Fruit fly (Drosophila melanogaster) whole organism, embryonic: ENCODE data around the gene CG7557.

Experiments used
- Abd-B ChIP-seq: fragments of 200-800 bp; sonication (Bioruptor generic); optimal IDR thresholded peaks from 2 replicates; lab custom pipeline; 2018; ENCODE audit warnings: missing biosample characterization, mild to moderate bottlenecking, missing genetic modification characterization, moderate library complexity
- Atf6 ChIP-seq: fragments of 200-800 bp; sonication (Bioruptor generic); IDR thresholded peaks from 2 replicates; pipeline ENCODE4 v1.3.6; 2022; ENCODE audit warnings: missing biosample characterization, missing genetic modification characterization
- Bgb ChIP-seq: fragments of 200-800 bp; sonication (Bioruptor generic); IDR thresholded peaks from 2 replicates; pipeline ENCODE4 v1.3.6; 2022; ENCODE audit warnings: missing biosample characterization, missing genetic modification characterization; ENCODE audit not compliant: partially characterized antibody
- CG10209 ChIP-seq: fragments of 200-800 bp; sonication (Bioruptor generic); optimal IDR thresholded peaks from 3 replicates; lab custom pipeline; 2017; ENCODE audit warnings: missing biosample characterization, mild to moderate bottlenecking, missing genetic modification characterization, missing genetic modification reagents
- CG1024 ChIP-seq: fragments of 200-800 bp; sonication (Bioruptor generic); IDR thresholded peaks from 2 replicates; pipeline ENCODE4 v1.3.6; 2022; ENCODE audit warnings: missing biosample characterization, missing genetic modification characterization
- CG12942 ChIP-seq: fragments of 200-800 bp; sonication (Bioruptor generic); optimal IDR thresholded peaks from 3 replicates; lab custom pipeline; 2016; ENCODE audit warnings: missing biosample characterization, missing genetic modification characterization
- CG15073 ChIP-seq: fragments of 200-800 bp; sonication (Bioruptor generic); optimal IDR thresholded peaks from 2 replicates; lab custom pipeline; 2016; ENCODE audit warnings: missing biosample characterization, missing genetic modification characterization
- CG15269 ChIP-seq: fragments of 200-800 bp; sonication (Bioruptor generic); optimal IDR thresholded peaks from 2 replicates; lab custom pipeline; 2018; ENCODE audit warnings: missing biosample characterization, mild to moderate bottlenecking, missing genetic modification characterization, moderate library complexity
- CG15479 ChIP-seq: fragments of 200-800 bp; sonication (Bioruptor generic); optimal IDR thresholded peaks from 3 replicates; lab custom pipeline; 2019; ENCODE audit warnings: missing biosample characterization, mild to moderate bottlenecking, missing genetic modification characterization, moderate library complexity
- CG1647 ChIP-seq: fragments of 200-800 bp; sonication (Bioruptor generic); optimal IDR thresholded peaks from 3 replicates; lab custom pipeline; 2016; ENCODE audit warnings: missing biosample characterization, missing genetic modification characterization
- CG17328 ChIP-seq: fragments of 200-800 bp; sonication (Bioruptor generic); IDR thresholded peaks from 2 replicates; pipeline ENCODE4 v1.3.6; 2022; ENCODE audit warnings: missing biosample characterization, missing genetic modification characterization
- CG17612 ChIP-seq: fragments of 200-800 bp; sonication (Bioruptor generic); IDR thresholded peaks from 2 replicates; pipeline ENCODE4 v1.3.6; 2022; ENCODE audit warnings: missing biosample characterization, missing genetic modification characterization
- CG18476 ChIP-seq: fragments of 200-800 bp; sonication (Bioruptor generic); optimal IDR thresholded peaks from 2 replicates; lab custom pipeline; 2016; ENCODE audit warnings: missing biosample characterization, mild to moderate bottlenecking, missing genetic modification characterization
- CG2889 ChIP-seq: fragments of 200-800 bp; sonication (Bioruptor generic); IDR thresholded peaks from 3 replicates; pipeline ENCODE4 v1.3.6; 2022; ENCODE audit warnings: missing biosample characterization, missing genetic modification characterization
- CG30431 ChIP-seq: fragments of 200-800 bp; sonication (Bioruptor generic); optimal IDR thresholded peaks from 2 replicates; lab custom pipeline; 2017; ENCODE audit warnings: missing biosample characterization, missing genetic modification characterization
- CG31441 ChIP-seq: fragments of 200-800 bp; sonication (Bioruptor generic); IDR thresholded peaks from 2 replicates; pipeline ENCODE4 v1.3.6; 2022; ENCODE audit warnings: missing biosample characterization, missing genetic modification characterization
- CG34422 ChIP-seq: fragments of 200-800 bp; sonication (Bioruptor generic); IDR thresholded peaks from 3 replicates; pipeline ENCODE4 v1.3.6; 2022; ENCODE audit warnings: missing biosample characterization, missing genetic modification characterization
- CG3995 ChIP-seq: fragments of 200-800 bp; sonication (Bioruptor generic); optimal IDR thresholded peaks from 3 replicates; lab custom pipeline; 2016; ENCODE audit warnings: missing biosample characterization, missing genetic modification characterization
- CG4360 ChIP-seq: fragments of 200-800 bp; sonication (Bioruptor generic); IDR thresholded peaks from 2 replicates; pipeline ENCODE4 v1.3.6; 2022; ENCODE audit warnings: missing biosample characterization, missing genetic modification characterization
- CG43689 ChIP-seq: fragments of 200-800 bp; sonication (Bioruptor generic); IDR thresholded peaks from 2 replicates; pipeline ENCODE4 v1.3.6; 2022; ENCODE audit warnings: missing biosample characterization, missing genetic modification characterization
- CG6854 ChIP-seq: fragments of 200-800 bp; sonication (Bioruptor generic); optimal IDR thresholded peaks from 3 replicates; lab custom pipeline; 2017; ENCODE audit warnings: missing biosample characterization, mild to moderate bottlenecking, missing genetic modification characterization
- CG7271 ChIP-seq: fragments of 200-800 bp; sonication (Bioruptor generic); optimal IDR thresholded peaks from 2 replicates; lab custom pipeline; 2018; ENCODE audit warnings: missing biosample characterization, mild to moderate bottlenecking, missing genetic modification characterization, moderate library complexity
- CG9609 ChIP-seq: fragments of 200-800 bp; sonication (Bioruptor generic); optimal IDR thresholded peaks from 3 replicates; lab custom pipeline; 2016; ENCODE audit warnings: missing biosample characterization, missing genetic modification characterization
- CG9727 ChIP-seq: fragments of 200-800 bp; sonication (Bioruptor generic); optimal IDR thresholded peaks from 3 replicates; lab custom pipeline; 2017; ENCODE audit warnings: missing biosample characterization, mild to moderate bottlenecking, missing genetic modification characterization
- Deaf1 ChIP-seq: fragments of 200-800 bp; optimal IDR thresholded peaks from 3 replicates; lab custom pipeline; 2019; ENCODE audit warnings: missing biosample characterization, mild to moderate bottlenecking, missing genetic modification characterization, moderate library complexity
- Ets65A ChIP-seq: fragments of 200-800 bp; sonication (Bioruptor generic); peaks from one replicate; lab custom pipeline; 2016; ENCODE audit warnings: missing biosample characterization, missing genetic modification characterization
- Fer2 ChIP-seq: fragments of 200-800 bp; sonication (Bioruptor generic); optimal IDR thresholded peaks from 2 replicates; lab custom pipeline; 2018; ENCODE audit warnings: missing biosample characterization, mild to moderate bottlenecking, missing genetic modification characterization, moderate library complexity
- HmgZ ChIP-seq: fragments of 200-800 bp; sonication (Bioruptor generic); optimal IDR thresholded peaks from 2 replicates; lab custom pipeline; 2018; ENCODE audit warnings: missing biosample characterization, mild to moderate bottlenecking, missing genetic modification characterization
- Hr78 ChIP-seq, 2 experiments: fragments of 200-800 bp in 1 of 2; fragments of >200 bp in 1 of 2; sonication (Bioruptor generic) in 1 of 2; optimal IDR thresholded peaks; 2 replicates each; lab custom pipeline; 2017 to 2019; ENCODE audit warnings: missing biosample characterization in 2 of 2, missing genetic modification characterization in 2 of 2, mild to moderate bottlenecking in 1 of 2, moderate library complexity in 1 of 2
- Jarid2 ChIP-seq: fragments of 200-800 bp; sonication (Bioruptor generic); optimal IDR thresholded peaks from 3 replicates; lab custom pipeline; 2017; ENCODE audit warnings: mild to moderate bottlenecking, missing biosample characterization, missing genetic modification reagents, missing genetic modification characterization
- Nf-YA ChIP-seq: fragments of 200-800 bp; sonication (Bioruptor generic); IDR thresholded peaks from 2 replicates; pipeline ENCODE4 v1.3.6; 2022; ENCODE audit warnings: missing biosample characterization, missing genetic modification characterization
- Rfx ChIP-seq: fragments of 200-800 bp; sonication (Bioruptor generic); IDR thresholded peaks from 2 replicates; pipeline ENCODE4 v1.3.6; 2022; ENCODE audit warnings: missing biosample characterization, missing genetic modification characterization
- Scr ChIP-seq: fragments of 200-800 bp; sonication (Bioruptor generic); IDR thresholded peaks from 2 replicates; pipeline ENCODE4 v1.3.6; 2022; ENCODE audit warnings: missing biosample characterization, missing genetic modification characterization; ENCODE audit not compliant: partially characterized antibody
- Six4 ChIP-seq: fragments of 200-800 bp; sonication (Bioruptor generic); optimal IDR thresholded peaks from 2 replicates; lab custom pipeline; 2016; ENCODE audit warnings: missing biosample characterization, missing genetic modification characterization
- TFAM ChIP-seq: fragments of 200-800 bp; sonication (Bioruptor generic); optimal IDR thresholded peaks from 2 replicates; lab custom pipeline; 2017; ENCODE audit warnings: missing biosample characterization, missing genetic modification characterization, inconsistent platforms
- ac ChIP-seq: fragments of 200-800 bp; sonication (Bioruptor generic); optimal IDR thresholded peaks from 3 replicates; lab custom pipeline; 2017; ENCODE audit warnings: missing biosample characterization, mild to moderate bottlenecking, missing genetic modification characterization
- cas ChIP-seq: fragments of 200-800 bp; sonication (Bioruptor generic); IDR thresholded peaks from 2 replicates; pipeline ENCODE4 v1.3.6; 2022; ENCODE audit warnings: missing biosample characterization, missing genetic modification characterization
- crp ChIP-seq, 2 experiments: fragments of 200-800 bp; sonication (Bioruptor generic); optimal IDR thresholded peaks; 2 replicates in 1 of 2; 3 replicates in 1 of 2; lab custom pipeline; 2017; ENCODE audit warnings: missing biosample characterization in 2 of 2, missing genetic modification characterization in 2 of 2, mild to moderate bottlenecking in 1 of 2, moderate library complexity in 1 of 2
- eve ChIP-seq, 2 experiments: fragments of >200 bp; optimal IDR thresholded peaks; 2 replicates each; lab custom pipeline; 2017; ENCODE audit warnings: missing biosample characterization in 2 of 2, missing genetic modification characterization in 2 of 2
- gsb-n ChIP-seq: fragments of 200-800 bp; sonication (Bioruptor generic); optimal IDR thresholded peaks from 3 replicates; lab custom pipeline; 2018; ENCODE audit warnings: missing biosample characterization, mild to moderate bottlenecking, missing genetic modification characterization
- hbn ChIP-seq: fragments of 200-800 bp; sonication (Bioruptor generic); IDR thresholded peaks from 2 replicates; pipeline ENCODE4 v1.3.6; 2022; ENCODE audit warnings: missing biosample characterization, missing genetic modification characterization; ENCODE audit not compliant: partially characterized antibody
- kay ChIP-seq: fragments of 200-800 bp; sonication (Bioruptor generic); optimal IDR thresholded peaks from 2 replicates; lab custom pipeline; 2016; ENCODE audit warnings: missing biosample characterization, missing genetic modification characterization
- lov ChIP-seq, 2 experiments: fragments of 200-800 bp in 1 of 2; fragments of >200 bp in 1 of 2; sonication (Bioruptor generic) in 1 of 2; IDR thresholded peaks in 1 of 2; optimal IDR thresholded peaks in 1 of 2; 2 replicates in 1 of 2; 3 replicates in 1 of 2; pipeline versions ENCODE4 v1.3.6 to Lab custom; 2017 to 2022; ENCODE audit warnings: missing biosample characterization in 1 of 2, missing genetic modification characterization in 1 of 2
- mirr ChIP-seq: fragments of 200-800 bp; sonication (Bioruptor generic); optimal IDR thresholded peaks from 3 replicates; lab custom pipeline; 2018; ENCODE audit warnings: missing biosample characterization, mild to moderate bottlenecking, missing genetic modification characterization
- odd ChIP-seq: fragments of 200-800 bp; sonication (Bioruptor generic); optimal IDR thresholded peaks from 2 replicates; lab custom pipeline; 2017; ENCODE audit warnings: missing biosample characterization, mild to moderate bottlenecking, missing genetic modification characterization
- psq ChIP-seq: fragments of 200-800 bp; sonication (Bioruptor generic); optimal IDR thresholded peaks from 2 replicates; lab custom pipeline; 2017; ENCODE audit warnings: missing biosample characterization, missing genetic modification characterization
- shn ChIP-seq: fragments of 200-800 bp; sonication (Bioruptor generic); optimal IDR thresholded peaks from 3 replicates; lab custom pipeline; 2016; ENCODE audit warnings: missing biosample characterization, missing genetic modification characterization
- trh ChIP-seq: fragments of 200-800 bp; sonication (Bioruptor generic); optimal IDR thresholded peaks from 2 replicates; lab custom pipeline; 2016; ENCODE audit warnings: missing biosample characterization, missing genetic modification characterization
- twi ChIP-seq: fragments of 200-800 bp; optimal IDR thresholded peaks from 2 replicates; lab custom pipeline; 2019; ENCODE audit warnings: missing biosample characterization, mild to moderate bottlenecking, missing genetic modification characterization, moderate library complexity
- tx ChIP-seq: fragments of 200-800 bp; sonication (Bioruptor generic); optimal IDR thresholded peaks from 2 replicates; lab custom pipeline; 2016; ENCODE audit warnings: missing biosample characterization, missing genetic modification characterization

Gene CG7557

dm6 chr3L:11403542-11403941, 41.4 kb upstream of the CG7557 start (continued):
- TF ChIP-seq CG1024 (GFP tag; lab: Robert Waterston, UW) (no peak), Rfx (GFP tag; lab: Robert Waterston, UW) (peak; percentile 42; the same call in 1 of the 2 replicates), Jarid2 (no peak), Hr78 (GFP tag; optimal IDR thresholded peaks at IDR 0.05; lab: Kevin White, UChicago) (no peak), CG15479 (GFP tag; lab: Kevin White, UChicago) (no peak), CG6854 (GFP tag; lab: Kevin White, UChicago) (no peak), eve (GFP tag; optimal IDR thresholded peaks at IDR 0.05; lab: Kevin White, UChicago) (no peak), Nf-YA (GFP tag; lab: Robert Waterston, UW) (no peak), CG17328 (GFP tag; lab: Robert Waterston, UW) (peak; percentile 66; the same call in 1 of the 2 replicates), shn (GFP tag; lab: Kevin White, UChicago) (no peak), Bgb (GFP tag; lab: Robert Waterston, UW) (no peak), Abd-B (GFP tag; lab: Kevin White, UChicago) (peak; percentile 58), psq (GFP tag; lab: Kevin White, UChicago) (no peak), crp (GFP tag; optimal IDR thresholded peaks at IDR 0.05; lab: Kevin White, UChicago) (no peak), CG2889 (GFP tag; lab: Robert Waterston, UW) (no peak), trh (GFP tag; lab: Kevin White, UChicago) (no peak), Ets65A (GFP tag; lab: Kevin White, UChicago) (peak; percentile 93), Fer2 (tag; lab: Kevin White, UChicago) (no peak), odd (GFP tag; lab: Kevin White, UChicago) (no peak), CG43689 (0 out of 2 replicates have a peak, but pooled peaks have one; percentile 26), Six4 (peak; percentile 26), TFAM (GFP tag; lab: Kevin White, UChicago) (no peak), CG12942 (GFP tag; lab: Kevin White, UChicago) (peak; percentile 25), CG1647 (GFP tag; lab: Kevin White, UChicago) (peak; percentile 29), Scr (GFP tag; lab: Robert Waterston, UW) (no peak), ac (GFP tag; lab: Kevin White, UChicago) (no peak), cas (GFP tag; lab: Robert Waterston, UW) (no peak; the same call in 1 of the 2 replicates), CG15269 (tag; lab: Kevin White, UChicago) (peak; percentile 32), mirr (GFP tag; lab: Kevin White, UChicago) (no peak), CG9609 (GFP tag; lab: Kevin White, UChicago) (no peak), CG7271 (tag; lab: Kevin White, UChicago) (no peak), CG9727 (peak; percentile 81), tx (no peak), CG18476 (peak; percentile 50), CG4360 (no peak), CG31441 (GFP tag; lab: Robert Waterston, UW) (peak; percentile 56; the same call in 1 of the 2 replicates), twi (tag; lab: Kevin White, UChicago) (no peak), gsb-n (tag; lab: Kevin White, UChicago) (peak; percentile 37), CG3995 (no peak), CG34422 (0 out of 3 replicates have a peak, but pooled peaks have one; percentile 33), CG15073 (GFP tag; lab: Kevin White, UChicago) (no peak), hbn (GFP tag; lab: Robert Waterston, UW) (no peak), CG10209 (GFP tag; lab: Kevin White, UChicago) (peak; percentile 58), lov (optimal IDR thresholded peaks at IDR 0.05; lab: Kevin White, UChicago) (no peak), lov (GFP tag; IDR thresholded peaks at IDR 0.05; lab: Robert Waterston, UW) (peak; percentile 56; the same call in 1 of the 3 replicates), Deaf1 (tag; lab: Kevin White, UChicago) (no peak), Atf6 (GFP tag; lab: Robert Waterston, UW) (peak; percentile 54; the same call in 1 of the 2 replicates), CG17612 (GFP tag; lab: Robert Waterston, UW) (no peak), kay (GFP tag; lab: Kevin White, UChicago) (no peak), CG30431 (GFP tag; lab: Kevin White, UChicago) (peak; percentile 21), HmgZ (no peak)
